Fruit fly (Drosophila melanogaster): ENCODE results near the gene CG31407.

CG31407 gene

DNA sequence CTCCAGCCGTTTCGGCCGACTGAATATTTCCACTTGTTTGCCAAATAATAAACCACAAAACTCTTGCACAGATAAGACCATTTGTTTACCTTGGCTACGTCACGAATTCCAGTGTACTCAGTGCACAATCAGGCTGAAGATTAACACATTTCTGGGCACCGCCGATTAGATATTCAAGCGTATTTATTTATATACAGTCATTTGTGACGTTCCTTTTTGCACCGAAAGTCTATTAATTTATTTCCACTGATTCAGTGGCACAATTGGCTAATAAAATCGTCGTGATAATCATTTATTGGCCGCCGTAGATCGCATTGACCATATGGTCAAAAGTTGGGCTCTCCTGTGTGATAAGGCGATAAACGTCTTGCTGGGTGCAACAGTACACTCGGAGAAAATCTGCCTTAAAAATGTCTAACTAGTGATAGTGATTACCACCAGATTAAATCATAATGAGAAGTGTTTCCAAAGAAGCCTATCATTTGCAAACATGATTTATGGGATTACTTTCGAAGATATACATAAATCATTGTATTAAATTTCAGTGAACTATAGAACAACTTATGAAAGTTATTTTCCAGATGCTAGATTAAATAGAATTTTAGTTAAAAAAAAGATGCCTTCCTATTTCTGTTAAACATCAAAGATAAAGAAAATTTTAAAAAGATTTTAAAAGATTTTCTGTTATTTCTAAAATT, 29.5 kb upstream of the CG31407 start (continued):
- TF ChIP-seq wek (GFP tag; optimal IDR thresholded peaks at IDR 0.05) (no peak), CG12071 (GFP tag; optimal IDR thresholded peaks at IDR 0.05) (peak; percentile 57), chinmo (GFP tag; IDR thresholded peaks at IDR 0.05; ENCODE audit: partially characterized antibody) (0 out of 4 replicates have a peak, but pooled peaks have one; percentile 44), CG15514 (GFP tag; optimal IDR thresholded peaks at IDR 0.05) (peak; percentile 22), CG10565 (GFP tag; optimal IDR thresholded peaks at IDR 0.05) (no peak), ranshi (GFP tag; IDR thresholded peaks at IDR 0.05) (no peak), gro (GFP tag; optimal IDR thresholded peaks at IDR 0.05) (peak; percentile 8), Elba2 (GFP tag; optimal IDR thresholded peaks at IDR 0.05) (no peak), CG30403 (GFP tag; optimal IDR thresholded peaks at IDR 0.05) (peak; percentile 25), CG17328 (GFP tag; IDR thresholded peaks at IDR 0.05) (no peak), CG1233 (GFP tag; optimal IDR thresholded peaks at IDR 0.05) (peak; percentile 0), mirr (GFP tag; optimal IDR thresholded peaks at IDR 0.05) (peak; percentile 95), CG10543 (GFP tag; optimal IDR thresholded peaks at IDR 0.05) (peak; percentile 28), sob (GFP tag; IDR thresholded peaks at IDR 0.05) (no peak), Usf (GFP tag; optimal IDR thresholded peaks at IDR 0.05) (no peak), Hey (tag; optimal IDR thresholded peaks at IDR 0.05) (peak; percentile 62), lab (GFP tag; optimal IDR thresholded peaks at IDR 0.05) (peak; percentile 7), CG15269 (tag; optimal IDR thresholded peaks at IDR 0.05) (peak; percentile 45), row (GFP tag; IDR thresholded peaks at IDR 0.05) (peak; percentile 45; the same call in 2 of the 3 replicates), danr (GFP tag; IDR thresholded peaks at IDR 0.05) (no peak), Sox100B (GFP tag; optimal IDR thresholded peaks at IDR 0.05) (peak; percentile 5), HHEX (GFP tag; optimal IDR thresholded peaks at IDR 0.05) (peak; percentile 11), CG10209 (GFP tag; optimal IDR thresholded peaks at IDR 0.05) (peak; percentile 14), CoRest (tag; optimal IDR thresholded peaks at IDR 0.05) (peak; percentile 54), PHDP (tag; optimal IDR thresholded peaks at IDR 0.05) (peak; percentile 7), CG12219 (GFP tag; optimal IDR thresholded peaks at IDR 0.05) (peak; percentile 9), CG13424 (tag; optimal IDR thresholded peaks at IDR 0.05) (peak; percentile 27), sug (tag; optimal IDR thresholded peaks at IDR 0.05) (peak; percentile 80), CG2678 (tag; optimal IDR thresholded peaks at IDR 0.05) (peak; percentile 62), B-H2 (GFP tag; optimal IDR thresholded peaks at IDR 0.05) (peak; percentile 59), CG9437 (GFP tag; optimal IDR thresholded peaks at IDR 0.05) (peak; percentile 17), cato (GFP tag; optimal IDR thresholded peaks at IDR 0.05; ENCODE audit: borderline replicate concordance) (no peak), CG15011 (GFP tag; optimal IDR thresholded peaks at IDR 0.05) (no peak), Ets65A (GFP tag) (no peak), Nf-YC (tag; optimal IDR thresholded peaks at IDR 0.05) (no peak), Meics (GFP tag; optimal IDR thresholded peaks at IDR 0.05) (peak; percentile 40), Rfx (GFP tag; IDR thresholded peaks at IDR 0.05) (0 out of 2 replicates have a peak, but pooled peaks have one; percentile 4), disco-r (GFP tag; optimal IDR thresholded peaks at IDR 0.05) (no peak), scrt (GFP tag; optimal IDR thresholded peaks at IDR 0.05) (peak; percentile 24), BtbVII (GFP tag; optimal IDR thresholded peaks at IDR 0.05) (peak; percentile 84), unpg (GFP tag; optimal IDR thresholded peaks at IDR 0.05) (peak; percentile 37), CG34376 (GFP tag; optimal IDR thresholded peaks at IDR 0.05) (peak; percentile 89), lbe (GFP tag; optimal IDR thresholded peaks at IDR 0.05) (peak; percentile 39), eve (GFP tag; optimal IDR thresholded peaks at IDR 0.05) (no peak), schlank (tag; optimal IDR thresholded peaks at IDR 0.05) (peak; percentile 8), CG13296 (GFP tag; optimal IDR thresholded peaks at IDR 0.05) (peak; percentile 54), NC2β (GFP tag; optimal IDR thresholded peaks at IDR 0.05) (no peak), chm (GFP tag; IDR thresholded peaks at IDR 0.05) (no peak), pb (GFP tag; optimal IDR thresholded peaks at IDR 0.05) (no peak)

All from whole organism, embryonic.